Worm (Caenorhabditis elegans): ENCODE data around the gene srsx-40.

The srsx-40 gene

DNA sequence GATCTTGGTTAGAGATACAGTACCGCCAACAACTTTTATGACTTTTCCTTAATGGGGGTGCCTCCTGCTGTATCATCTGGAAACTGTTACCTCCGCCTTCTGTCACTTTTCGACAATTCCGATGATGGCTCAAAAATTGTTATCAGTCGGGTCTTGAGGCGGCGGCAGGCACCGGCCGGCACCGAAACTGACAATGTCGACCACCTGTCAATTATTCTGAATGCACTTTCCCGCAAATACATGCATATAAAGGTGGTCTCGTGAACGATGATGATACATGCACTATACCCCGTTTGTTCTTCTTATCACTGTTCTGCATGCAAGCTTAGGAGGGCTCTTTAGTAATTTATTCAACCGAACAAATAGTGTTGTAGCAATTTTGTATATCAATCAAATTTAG lies 40.6 kb upstream of the srsx-40 start:
- TF ChIP-seq nhr-11 (tag; optimal IDR thresholded peaks at IDR 0.05) (no peak), fos-1 (tag; optimal IDR thresholded peaks at IDR 0.05) (peak; percentile 84), ztf-1 (GFP tag; conservative IDR thresholded peaks at IDR 0.05) (no peak), nhr-21 (tag; optimal IDR thresholded peaks at IDR 0.05) (no peak), skn-1 (tag; optimal IDR thresholded peaks at IDR 0.05) (no peak), mab-5 (tag; optimal IDR thresholded peaks at IDR 0.05) (no peak), ceh-82 (tag; optimal IDR thresholded peaks at IDR 0.05) (no peak), ztf-11 (tag; optimal IDR thresholded peaks at IDR 0.05) (no peak), Y55F3AM.14 (GFP tag; optimal IDR thresholded peaks at IDR 0.05) (no peak), snpc-4 (tag; optimal IDR thresholded peaks at IDR 0.05) (no peak), nhr-129 (tag; optimal IDR thresholded peaks at IDR 0.05) (no peak), crh-2 (tag; optimal IDR thresholded peaks at IDR 0.05) (no peak), sma-9 (GFP tag; optimal IDR thresholded peaks at IDR 0.05) (peak; percentile 40), sma-9 (tag; optimal IDR thresholded peaks at IDR 0.05) (no peak), unc-55 (GFP tag; optimal IDR thresholded peaks at IDR 0.05) (no peak), nhr-77 (tag; optimal IDR thresholded peaks at IDR 0.05) (no peak), ztf-4 (tag; optimal IDR thresholded peaks at IDR 0.05) (no peak), blmp-1 (tag; optimal IDR thresholded peaks at IDR 0.05; ENCODE audit: insufficient read depth) (no peak), nhr-237 (tag; optimal IDR thresholded peaks at IDR 0.05) (no peak)

DNA sequence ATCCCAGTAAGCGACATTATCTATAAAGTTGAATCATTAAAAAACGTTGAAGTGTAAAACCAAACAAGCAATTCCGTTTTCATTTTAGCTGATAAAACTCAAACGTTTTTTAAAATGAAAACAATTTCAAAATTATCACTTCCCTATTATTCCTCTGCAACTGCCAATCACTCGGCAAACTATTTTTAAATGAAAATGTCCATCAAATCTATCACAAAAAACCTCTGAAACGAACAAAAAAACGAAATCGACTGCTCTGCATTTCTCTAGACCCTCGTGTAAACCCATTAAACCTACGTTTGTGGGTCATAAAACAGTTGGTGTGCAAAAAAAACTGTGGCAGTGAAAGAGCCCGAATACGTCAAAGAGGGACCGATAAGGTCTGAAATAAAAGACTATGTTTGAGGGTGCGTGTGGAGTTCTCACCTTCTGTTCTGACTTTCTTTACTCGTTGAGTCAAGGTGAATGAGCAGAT lies 39.1 kb upstream of the srsx-40 start, which contains the start of gene fbxl-5:
Gene fbxl-5 (plus strand): TSS at position 425 of the 475 bp plus-strand sequence.
- no peak for TF ChIP-seq F13H6.1 (tag; optimal IDR thresholded peaks at IDR 0.05)

DNA sequence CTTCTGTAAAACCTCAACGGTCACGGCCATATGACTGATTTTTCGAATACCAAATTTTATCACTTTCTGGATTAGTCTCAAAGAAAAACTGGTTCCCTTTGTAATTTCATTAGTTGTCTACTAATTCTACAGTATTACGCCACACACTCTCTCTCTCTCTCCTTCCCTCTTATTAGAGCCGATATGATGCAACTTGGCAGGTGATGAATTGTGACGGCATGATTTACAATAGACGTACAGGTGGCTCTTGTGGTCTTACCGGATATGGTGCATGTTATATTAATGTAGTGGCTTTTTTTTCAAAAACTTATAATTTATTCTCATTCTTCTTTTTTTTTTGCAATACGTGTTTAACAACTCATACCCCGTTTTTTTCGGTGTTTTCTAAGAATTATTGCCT lies 38.5 kb upstream of the srsx-40 start:
- TF ChIP-seq skn-1 (tag; optimal IDR thresholded peaks at IDR 0.05) = no peak
- TF ChIP-seq alr-1 (tag; optimal IDR thresholded peaks at IDR 0.05) = no peak
- no peak for TF ChIP-seq sma-3 (GFP tag; optimal IDR thresholded peaks at IDR 0.05)
- TF ChIP-seq lin-13 (GFP tag; optimal IDR thresholded peaks at IDR 0.05) = no peak
- no peak for TF ChIP-seq nhr-12 (tag; optimal IDR thresholded peaks at IDR 0.05)
- no peak for TF ChIP-seq sma-9 (GFP tag; optimal IDR thresholded peaks at IDR 0.05)
- no peak for TF ChIP-seq sma-9 (tag; optimal IDR thresholded peaks at IDR 0.05)

DNA sequence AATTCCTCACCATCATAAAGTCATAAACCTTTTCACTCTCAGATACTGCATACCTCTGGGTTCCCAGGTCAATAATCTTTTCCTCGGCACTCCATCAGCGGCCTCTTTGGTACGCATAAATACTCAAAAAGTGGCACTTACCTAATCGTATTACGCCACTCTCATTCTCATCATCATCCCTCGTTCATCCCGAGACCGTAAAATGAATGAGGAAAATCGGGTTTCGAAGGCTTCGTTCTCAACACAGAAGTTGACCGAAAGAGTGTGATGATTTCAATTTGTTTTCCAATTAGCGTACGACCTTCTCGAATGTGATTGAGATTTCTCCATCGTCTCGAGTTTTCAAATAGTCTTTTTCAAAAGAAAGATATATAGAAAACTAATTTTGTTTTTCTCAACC lies 36.5 kb upstream of the srsx-40 start:
- TF ChIP-seq mab-5 (tag; optimal IDR thresholded peaks at IDR 0.05) = no peak
- no peak for TF ChIP-seq nhr-23 (tag; optimal IDR thresholded peaks at IDR 0.05)
- no peak for TF ChIP-seq aly-2 (tag; optimal IDR thresholded peaks at IDR 0.05)
- TF ChIP-seq blmp-1 (tag; optimal IDR thresholded peaks at IDR 0.05; ENCODE audit: insufficient read depth) = no peak

DNA sequence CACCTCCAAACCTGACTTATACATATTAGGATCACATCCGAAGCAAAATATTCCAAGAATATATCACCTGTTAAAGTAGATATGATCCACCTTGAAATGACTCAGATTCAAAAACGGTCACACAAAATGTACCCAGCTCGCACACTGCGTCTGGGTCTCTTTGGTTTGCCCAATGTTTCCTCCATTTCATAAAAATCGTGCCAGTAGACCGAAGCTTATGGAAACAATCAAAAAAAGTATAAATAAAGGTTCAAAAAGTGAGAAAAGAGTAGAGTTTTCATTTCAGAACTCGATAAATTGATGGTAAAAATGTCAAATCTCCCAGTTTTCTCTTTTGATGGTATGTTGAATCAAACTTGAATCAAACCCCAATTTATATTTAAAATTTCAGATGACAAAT lies 34.3 kb upstream of the srsx-40 start, which contains the start of gene srr-9:
Gene srr-9 (plus strand): TSS at position 301 of the 400 bp plus-strand sequence.
- TF ChIP-seq fos-1 (tag; optimal IDR thresholded peaks at IDR 0.05) (no peak), Y55F3AM.14 (GFP tag; optimal IDR thresholded peaks at IDR 0.05) (no peak), elt-3 (tag; optimal IDR thresholded peaks at IDR 0.05) (no peak), unc-55 (GFP tag; optimal IDR thresholded peaks at IDR 0.05) (no peak), F13H6.1 (tag; optimal IDR thresholded peaks at IDR 0.05) (no peak), elt-1 (tag; optimal IDR thresholded peaks at IDR 0.05) (no peak), unc-39 (tag; optimal IDR thresholded peaks at IDR 0.05) (no peak), gmeb-1 (tag; optimal IDR thresholded peaks at IDR 0.05) (no peak), nhr-237 (tag; optimal IDR thresholded peaks at IDR 0.05) (no peak), nhr-11 (tag; optimal IDR thresholded peaks at IDR 0.05) (no peak), ztf-11 (tag; optimal IDR thresholded peaks at IDR 0.05) (no peak), mab-5 (tag; optimal IDR thresholded peaks at IDR 0.05) (no peak), nhr-77 (tag; optimal IDR thresholded peaks at IDR 0.05) (no peak), skn-1 (tag; optimal IDR thresholded peaks at IDR 0.05) (no peak), aly-2 (tag; optimal IDR thresholded peaks at IDR 0.05) (no peak), mdl-1 (tag; optimal IDR thresholded peaks at IDR 0.05) (no peak), nhr-23 (tag; optimal IDR thresholded peaks at IDR 0.05) (no peak), nhr-6 (tag; optimal IDR thresholded peaks at IDR 0.05) (no peak), nhr-10 (tag; optimal IDR thresholded peaks at IDR 0.05) (no peak)

DNA sequence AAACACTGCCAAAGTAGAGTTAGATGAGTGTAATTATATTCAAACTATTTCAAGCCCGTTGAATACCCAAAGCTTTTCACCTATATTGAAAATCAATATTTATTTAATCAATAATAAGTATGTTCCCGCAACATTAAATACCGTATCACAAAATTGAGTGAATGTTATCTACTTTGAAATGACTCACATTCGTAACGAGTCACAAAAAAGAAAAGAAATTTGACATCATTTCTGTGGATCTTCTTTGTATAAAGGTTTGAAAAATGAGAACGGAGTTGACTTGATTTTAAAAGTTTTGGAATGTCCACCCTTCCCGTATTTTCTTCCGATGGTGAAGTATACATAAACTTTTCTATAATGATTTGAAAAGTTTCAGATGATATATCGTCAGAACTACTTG lies 31.9 kb upstream of the srsx-40 start, which contains the start of gene srr-10:
Gene srr-10 (plus strand): TSS at position 301 of the 400 bp plus-strand sequence.
- TF ChIP-seq ama-1 (optimal IDR thresholded peaks at IDR 0.05) (no peak), egl-27 (tag; optimal IDR thresholded peaks at IDR 0.05) (no peak), blmp-1 (tag; optimal IDR thresholded peaks at IDR 0.05; ENCODE audit: insufficient read depth) (no peak), sma-9 (GFP tag; optimal IDR thresholded peaks at IDR 0.05) (no peak), sma-9 (tag; optimal IDR thresholded peaks at IDR 0.05) (no peak), nhr-129 (tag; optimal IDR thresholded peaks at IDR 0.05) (no peak), sem-4 (tag; optimal IDR thresholded peaks at IDR 0.05) (no peak), alr-1 (tag; optimal IDR thresholded peaks at IDR 0.05) (no peak)
